Worm (Caenorhabditis elegans) whole organism, young adult: ENCODE data around the gene C34F6.12.
A peak's percentile ranks its signal among the peaks of the same experiment; 100 is the strongest.

Source experiments
- B0019.2 ChIP-seq: fragments of 200-800 bp; sonication (Bioruptor generic); conservative IDR thresholded peaks from 2 replicates; pipeline ENCODE4 v1.3.6; 2022; ENCODE audit warnings: missing genetic modification reagents, missing genetic modification characterization, missing compliant biosample characterization
- B0035.1 ChIP-seq: sonication (generic microtip); optimal IDR thresholded peaks from 2 replicates; lab custom pipeline; 2016; ENCODE audit warnings: missing genetic modification characterization, mild to moderate bottlenecking, missing compliant biosample characterization, missing genotype, missing genetic modification reagents
- B0261.1 ChIP-seq: sonication (generic microtip); optimal IDR thresholded peaks from 2 replicates; lab custom pipeline; 2016; ENCODE audit warnings: mild to moderate bottlenecking, missing genetic modification characterization, moderate library complexity, missing compliant biosample characterization
- C06A6.2 ChIP-seq: fragments of 200-800 bp; sonication (Bioruptor generic); conservative IDR thresholded peaks from 2 replicates; pipeline ENCODE4 v1.3.6; 2022; ENCODE audit warnings: missing genetic modification characterization, missing compliant biosample characterization
- D2030.7 ChIP-seq: fragments of 200-800 bp; sonication (Bioruptor generic); IDR thresholded peaks from 2 replicates; pipeline ENCODE4 v1.3.6; 2022; ENCODE audit warnings: missing genetic modification reagents, missing genetic modification characterization, missing compliant biosample characterization
- F37B4.10 ChIP-seq: fragments of 200-800 bp; sonication (Bioruptor generic); IDR thresholded peaks from 2 replicates; pipeline ENCODE4 v1.3.6; 2022; ENCODE audit warnings: missing genetic modification characterization, missing compliant biosample characterization
- Y53F4B.3 ChIP-seq: fragments of 200-800 bp; sonication (Bioruptor generic); IDR thresholded peaks from 2 replicates; pipeline ENCODE4 v1.3.6; 2022; ENCODE audit warnings: missing genetic modification reagents, missing genetic modification characterization, missing compliant biosample characterization
- Y56A3A.18 ChIP-seq: fragments of 200-800 bp; sonication (Bioruptor generic); IDR thresholded peaks from 2 replicates; pipeline ENCODE4 v1.3.6; 2022; ENCODE audit warnings: missing genetic modification reagents, missing genetic modification characterization, missing compliant biosample characterization
- ZK185.1 ChIP-seq: sonication (generic microtip); optimal IDR thresholded peaks from 2 replicates; lab custom pipeline; 2016; ENCODE audit warnings: mild to moderate bottlenecking, missing genetic modification characterization, missing compliant biosample characterization; ENCODE audit not compliant: poor library complexity, severe bottlenecking
- ama-1 ChIP-seq, 3 experiments: fragments of 150-350 bp in 1 of 3; sonication (generic microtip) in 2 of 3; optimal IDR thresholded peaks; 2 replicates each; lab custom pipeline; 2014 to 2018; ENCODE audit warnings: missing biosample characterization in 2 of 3, missing genetic modification characterization in 2 of 3, missing genetic modification reagents in 2 of 3
- aptf-2 ChIP-seq: fragments of 200-800 bp; sonication (Bioruptor generic); conservative IDR thresholded peaks from 2 replicates; pipeline ENCODE4 v1.3.6; 2022; ENCODE audit warnings: missing genetic modification reagents, missing genetic modification characterization, missing compliant biosample characterization
- atf-7 ChIP-seq: sonication (generic microtip); optimal IDR thresholded peaks from 2 replicates; lab custom pipeline; 2017; ENCODE audit warnings: mild to moderate bottlenecking, missing genetic modification characterization, missing compliant biosample characterization
- athp-1 ChIP-seq: sonication (generic microtip); optimal IDR thresholded peaks from 2 replicates; lab custom pipeline; 2017; ENCODE audit warnings: mild to moderate bottlenecking, missing genetic modification characterization, missing compliant biosample characterization
- attf-5 ChIP-seq: fragments of 200-800 bp; sonication (Bioruptor generic); optimal IDR thresholded peaks from 2 replicates; lab custom pipeline; 2018; ENCODE audit warnings: mild to moderate bottlenecking, missing genetic modification characterization, missing compliant biosample characterization
- bed-2 ChIP-seq: fragments of 200-800 bp; sonication (Bioruptor generic); IDR thresholded peaks from 2 replicates; pipeline ENCODE4 v1.3.6; 2022; ENCODE audit warnings: missing genetic modification reagents, missing genetic modification characterization, missing compliant biosample characterization
- ccch-3 ChIP-seq: fragments of 200-800 bp; sonication (Bioruptor generic); optimal IDR thresholded peaks from 2 replicates; lab custom pipeline; 2018; ENCODE audit warnings: mild to moderate bottlenecking, missing genetic modification characterization, missing compliant biosample characterization
- cebp-2 ChIP-seq: fragments of 200-800 bp; sonication (Bioruptor generic); IDR thresholded peaks from 2 replicates; pipeline ENCODE4 v1.3.6; 2022; ENCODE audit warnings: missing genetic modification characterization, missing compliant biosample characterization
- ceh-40 ChIP-seq: fragments of 200-800 bp; sonication (Bioruptor generic); IDR thresholded peaks from 2 replicates; pipeline ENCODE4 v1.3.6; 2022; ENCODE audit warnings: missing genetic modification characterization, missing compliant biosample characterization
- chd-7 ChIP-seq: sonication (generic microtip); optimal IDR thresholded peaks from 2 replicates; lab custom pipeline; 2016; ENCODE audit warnings: mild to moderate bottlenecking, missing genetic modification characterization, moderate library complexity, missing compliant biosample characterization
- dox-1 ChIP-seq: fragments of 200-800 bp; sonication (Bioruptor generic); IDR thresholded peaks from 2 replicates; pipeline ENCODE4 v1.3.6; 2022; ENCODE audit warnings: missing genetic modification reagents, missing genetic modification characterization, missing compliant biosample characterization
- efl-1 ChIP-seq: fragments of 150-350 bp; optimal IDR thresholded peaks from 2 replicates; lab custom pipeline; 2014; ENCODE audit warnings: missing biosample characterization, missing genetic modification reagents, missing genetic modification characterization
- egl-18 ChIP-seq: fragments of 200-800 bp; sonication (Bioruptor generic); IDR thresholded peaks from 2 replicates; pipeline ENCODE4 v1.3.6; 2022; ENCODE audit warnings: missing genetic modification reagents, missing genetic modification characterization, missing compliant biosample characterization
- ekl-4 ChIP-seq: fragments of 200-800 bp; sonication (Bioruptor generic); IDR thresholded peaks from 2 replicates; pipeline ENCODE4 v1.3.6; 2022; ENCODE audit warnings: missing genetic modification reagents, missing genetic modification characterization, missing compliant biosample characterization
- him-1 ChIP-seq: sonication (generic microtip); optimal IDR thresholded peaks from 2 replicates; lab custom pipeline; 2016; ENCODE audit warnings: missing genotype, missing genetic modification reagents, missing genetic modification characterization, missing compliant biosample characterization
- hrde-1 ChIP-seq: sonication (generic microtip); optimal IDR thresholded peaks from 2 replicates; lab custom pipeline; 2016; ENCODE audit warnings: missing genetic modification characterization, mild to moderate bottlenecking, missing compliant biosample characterization, moderate library complexity, missing genotype, missing genetic modification reagents, borderline replicate concordance
- hsf-1 ChIP-seq: fragments of 200-800 bp; sonication (Bioruptor generic); IDR thresholded peaks from 2 replicates; pipeline ENCODE4 v1.3.6; 2022; ENCODE audit warnings: missing genetic modification reagents, missing genetic modification characterization, missing compliant biosample characterization
- lin-54 ChIP-seq: fragments of 200-800 bp; sonication (Bioruptor generic); optimal IDR thresholded peaks from 2 replicates; lab custom pipeline; 2018; ENCODE audit warnings: mild to moderate bottlenecking, missing genetic modification characterization, missing compliant biosample characterization
- lsy-27 ChIP-seq: sonication (generic microtip); optimal IDR thresholded peaks from 2 replicates; lab custom pipeline; 2017; ENCODE audit warnings: missing genetic modification characterization, mild to moderate bottlenecking, missing compliant biosample characterization, antibody characterized with exemption, missing genotype, borderline replicate concordance; ENCODE audit not compliant: insufficient read depth
- madf-10 ChIP-seq: sonication (generic microtip); optimal IDR thresholded peaks from 2 replicates; lab custom pipeline; 2016; ENCODE audit warnings: mild to moderate bottlenecking, missing genetic modification characterization, missing compliant biosample characterization
- madf-6 ChIP-seq: fragments of 200-800 bp; sonication (Bioruptor generic); IDR thresholded peaks from 2 replicates; pipeline ENCODE4 v1.3.6; 2022; ENCODE audit warnings: missing genetic modification reagents, missing genetic modification characterization, missing compliant biosample characterization
- mcd-1 ChIP-seq: fragments of 200-800 bp; sonication (Bioruptor generic); IDR thresholded peaks from 2 replicates; pipeline ENCODE4 v1.3.6; 2022; ENCODE audit warnings: missing genetic modification reagents, missing genetic modification characterization, missing compliant biosample characterization
- mel-28 ChIP-seq: sonication (generic microtip); optimal IDR thresholded peaks from 2 replicates; lab custom pipeline; 2016; ENCODE audit warnings: borderline replicate concordance, mild to moderate bottlenecking, missing genetic modification characterization, missing compliant biosample characterization
- mes-4 ChIP-seq: sonication (generic microtip); optimal IDR thresholded peaks from 2 replicates; lab custom pipeline; 2016; ENCODE audit warnings: missing genotype, missing genetic modification characterization, missing compliant biosample characterization
- nhr-27 ChIP-seq: fragments of 200-800 bp; sonication (Bioruptor generic); optimal IDR thresholded peaks from 2 replicates; lab custom pipeline; 2018; ENCODE audit warnings: mild to moderate bottlenecking, missing genetic modification characterization, moderate library complexity, missing compliant biosample characterization
- nhr-80 ChIP-seq: sonication (generic microtip); optimal IDR thresholded peaks from 2 replicates; lab custom pipeline; 2016; ENCODE audit warnings: missing genetic modification characterization, missing compliant biosample characterization
- nhr-90 ChIP-seq: sonication (generic microtip); optimal IDR thresholded peaks from 2 replicates; lab custom pipeline; 2016; ENCODE audit warnings: missing genotype, mild to moderate bottlenecking, missing genetic modification characterization, missing compliant biosample characterization
- snpc-1.1 ChIP-seq: sonication (generic microtip); optimal IDR thresholded peaks from 2 replicates; lab custom pipeline; 2017; ENCODE audit warnings: missing genetic modification characterization, mild to moderate bottlenecking, missing compliant biosample characterization, antibody characterized with exemption, moderate library complexity, missing genotype, missing genetic modification reagents; ENCODE audit not compliant: insufficient read depth
- snpc-4 ChIP-seq, 5 experiments: fragments of 150-350 bp in 1 of 5; sonication (generic microtip) in 4 of 5; optimal IDR thresholded peaks; 2 replicates each; lab custom pipeline; 2014 to 2018; ENCODE audit warnings: missing genetic modification characterization in 5 of 5, missing biosample characterization in 3 of 5, antibody characterized with exemption in 2 of 5, mild to moderate bottlenecking in 2 of 5, missing compliant biosample characterization in 2 of 5, missing genotype in 2 of 5, moderate library complexity in 2 of 5, missing genetic modification reagents in 1 of 5
- tbp1 ChIP-seq: fragments of 200-800 bp; sonication (Bioruptor generic); optimal IDR thresholded peaks from 2 replicates; lab custom pipeline; 2018; ENCODE audit warnings: mild to moderate bottlenecking, missing genetic modification characterization, missing compliant biosample characterization
- tbx-9 ChIP-seq: sonication (generic microtip); optimal IDR thresholded peaks from 2 replicates; lab custom pipeline; 2016; ENCODE audit warnings: borderline replicate concordance, missing genetic modification characterization, inconsistent platforms, missing compliant biosample characterization
- tlf-1 ChIP-seq: fragments of 200-800 bp; sonication (Bioruptor generic); optimal IDR thresholded peaks from 2 replicates; lab custom pipeline; 2018; ENCODE audit warnings: mild to moderate bottlenecking, missing genetic modification characterization, missing compliant biosample characterization
- zfh-2 ChIP-seq: fragments of 200-800 bp; sonication (Bioruptor generic); conservative IDR thresholded peaks from 2 replicates; pipeline ENCODE4 v1.3.6; 2022; ENCODE audit warnings: missing genetic modification reagents, missing genetic modification characterization, missing compliant biosample characterization
- ztf-18 ChIP-seq: sonication (generic microtip); optimal IDR thresholded peaks from 2 replicates; lab custom pipeline; 2016; ENCODE audit warnings: missing genotype, mild to moderate bottlenecking, missing genetic modification characterization, missing compliant biosample characterization
- ztf-22 ChIP-seq: fragments of 200-800 bp; sonication (Bioruptor generic); optimal IDR thresholded peaks from 2 replicates; lab custom pipeline; 2018; ENCODE audit warnings: mild to moderate bottlenecking, missing genetic modification characterization, moderate library complexity, missing compliant biosample characterization
- ztf-25 ChIP-seq: fragments of 200-800 bp; sonication (Bioruptor generic); IDR thresholded peaks from 2 replicates; pipeline ENCODE4 v1.3.6; 2022; ENCODE audit warnings: missing genetic modification reagents, missing genetic modification characterization, missing compliant biosample characterization
- ztf-6 ChIP-seq: fragments of 200-800 bp; sonication (Bioruptor generic); IDR thresholded peaks from 2 replicates; pipeline ENCODE4 v1.3.6; 2022; ENCODE audit warnings: missing genetic modification reagents, missing genetic modification characterization, missing compliant biosample characterization

C34F6.12 gene

DNA sequence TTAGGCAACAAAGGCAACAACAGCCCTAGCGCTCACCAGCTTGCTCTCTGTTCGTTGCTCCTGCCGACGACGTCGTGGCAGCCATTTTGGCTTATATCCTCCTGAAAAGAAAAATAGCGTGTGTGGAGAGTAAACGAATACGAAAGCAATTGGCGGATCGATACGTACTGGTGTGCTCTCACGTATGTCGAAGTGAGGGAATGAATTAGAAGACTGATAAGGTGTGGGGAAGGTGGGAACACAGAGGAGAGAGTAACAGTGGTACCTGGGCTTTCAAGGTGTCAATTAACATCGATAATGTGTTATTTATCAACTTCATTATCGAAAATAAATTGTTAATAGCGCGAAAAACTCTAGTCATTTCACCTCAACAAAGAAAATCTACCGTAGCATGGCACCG is 17.7 kb downstream of the C34F6.12 start, which contains the start of gene C34F6.5:
Gene C34F6.5 (minus strand): TSS at position 101 of the 400 bp plus-strand sequence.
- no peak for TF ChIP-seq Y53F4B.3 (GFP tag; lab: Robert Waterston, UW)
- no peak for TF ChIP-seq B0261.1 (tag; lab: Kevin White, UChicago)
- TF ChIP-seq bed-2 (GFP tag; lab: Robert Waterston, UW), result no peak
- TF ChIP-seq nhr-80, result peak; percentile 58
- TF ChIP-seq ccch-3, result no peak
- TF ChIP-seq ztf-22 (GFP tag; lab: Kevin White, UChicago), result no peak
- TF ChIP-seq hrde-1 (tag; lab: Kevin White, UChicago), result no peak
- TF ChIP-seq athp-1, result no peak
- no peak for TF ChIP-seq ceh-40 (GFP tag; lab: Robert Waterston, UW)
- TF ChIP-seq zfh-2 (GFP tag; lab: Robert Waterston, UW), result no peak
- 0 out of 2 replicates have a peak, but pooled peaks have one; percentile 43 for TF ChIP-seq dox-1 (GFP tag; lab: Robert Waterston, UW)
- TF ChIP-seq D2030.7 (GFP tag; lab: Robert Waterston, UW), result no peak
- TF ChIP-seq tlf-1 (GFP tag; lab: Kevin White, UChicago), result no peak
- TF ChIP-seq lsy-27 (tag; lab: Kevin White, UChicago), result no peak
- TF ChIP-seq, all 124 proteins: peak for 2

- peak; percentile 13 for TF ChIP-seq atf-7 (tag; lab: Kevin White, UChicago)
- TF ChIP-seq aptf-2 (GFP tag; lab: Robert Waterston, UW), result no peak
- TF ChIP-seq hsf-1, result no peak
- no peak for TF ChIP-seq ztf-6 (GFP tag; lab: Robert Waterston, UW)
- TF ChIP-seq snpc-1.1 (tag; lab: Kevin White, UChicago), result no peak
- TF ChIP-seq nhr-27 (tag; lab: Kevin White, UChicago), result no peak
- no peak for TF ChIP-seq mes-4
- no peak for TF ChIP-seq cebp-2
- no peak for TF ChIP-seq madf-6 (GFP tag; lab: Robert Waterston, UW)
- peak; percentile 48 for TF ChIP-seq lin-54 (GFP tag; lab: Kevin White, UChicago)
- TF ChIP-seq egl-18 (GFP tag; lab: Robert Waterston, UW), result no peak
- TF ChIP-seq ztf-25, result no peak
- TF ChIP-seq snpc-4 (GFP tag; optimal IDR thresholded peaks at IDR 0.05; lab: Kevin White, UChicago), result no peak
- TF ChIP-seq snpc-4 (tag; optimal IDR thresholded peaks at IDR 0.05; lab: Kevin White, UChicago), result peak in 2 of 4 experiments; percentile 44 to 57
- no peak for TF ChIP-seq ama-1 (optimal IDR thresholded peaks at IDR 0.05; lab: Kevin White, UChicago)
- no peak for TF ChIP-seq ama-1 (GFP tag; optimal IDR thresholded peaks at IDR 0.05; lab: Kevin White, UChicago)
- TF ChIP-seq mel-28 (tag; lab: Kevin White, UChicago), result no peak
- peak; percentile 32 for TF ChIP-seq B0035.1 (tag; lab: Kevin White, UChicago)
- peak; percentile 24 for TF ChIP-seq madf-10 (tag; lab: Kevin White, UChicago)
- no peak for TF ChIP-seq B0019.2 (GFP tag; lab: Robert Waterston, UW)
- TF ChIP-seq F37B4.10 (GFP tag; lab: Robert Waterston, UW), result no peak
- peak; percentile 62 for TF ChIP-seq tbp1
- TF ChIP-seq tbx-9 (tag; lab: Kevin White, UChicago), result no peak
- TF ChIP-seq nhr-90, result no peak
- TF ChIP-seq ekl-4 (GFP tag; lab: Robert Waterston, UW), result no peak; the same call in 1 of the 2 replicates
- no peak for TF ChIP-seq efl-1
- TF ChIP-seq C06A6.2, result peak; percentile 72
- no peak for TF ChIP-seq him-1 (tag; lab: Kevin White, UChicago)
- TF ChIP-seq ceh-40 (GFP tag; lab: Robert Waterston, UW), result no peak
- no peak for TF ChIP-seq lsy-27 (tag; lab: Kevin White, UChicago)
- TF ChIP-seq chd-7, result peak; percentile 20
- peak; percentile 41 for TF ChIP-seq attf-5
- peak; percentile 70 for TF ChIP-seq mcd-1 (GFP tag; lab: Robert Waterston, UW)
- peak; percentile 95 for TF ChIP-seq ztf-18 (tag; lab: Kevin White, UChicago)
- TF ChIP-seq ZK185.1 (tag; lab: Kevin White, UChicago), result peak; percentile 91
- TF ChIP-seq Y56A3A.18, result peak; percentile 82
Observed at ce11 chrX:11206953-11207352, 19.5 kb downstream of the C34F6.12 start, which contains the start of gene hst-2. Gene hst-2 (minus strand): TSS chrX:11207155.
